Fruit fly (Drosophila melanogaster): ENCODE data around the gene CG33783.

- TF ChIP-seq CG12391 (tag; optimal IDR thresholded peaks at IDR 0.05) (peak; percentile 47), zfh2 (GFP tag; optimal IDR thresholded peaks at IDR 0.05) (peak; percentile 7), oc (tag; optimal IDR thresholded peaks at IDR 0.05) (no peak)
Measured at dm6 chr3R:10048035-10048774, 18.4 kb upstream of the CG33783 start.
